Fruit fly (Drosophila melanogaster): ENCODE results near the gene CG14174.

- TF ChIP-seq h (optimal IDR thresholded peaks at IDR 0.05) (no peak), Sin3A (optimal IDR thresholded peaks at IDR 0.05) (no peak), Myc (optimal IDR thresholded peaks at IDR 0.05) (no peak), psq (optimal IDR thresholded peaks at IDR 0.05) (no peak)
These were observed 41.9 kb upstream of the CG14174 start for dm6 chr3L:9677260-9677659.

Data from Kc167 (cell line).